Worm (Caenorhabditis elegans): Measurements from ENCODE around the gene F57E7.2.
A peak's percentile ranks its signal among the peaks of the same experiment; 100 is the strongest.
"Not testable (repeated sequence)": the region's sequence is repeated elsewhere in the genome, so short reads cannot be mapped to it uniquely, and the experiment has no call there.

Gene F57E7.2

ce11 chrV:16515140-16515539, 32.2 kb upstream of the F57E7.2 start, which contains the start of gene F36D3.5:
TSS of gene F36D3.5 (minus strand) at chrV:16515240.
- not testable (repeated sequence) for TF ChIP-seq ZK546.5, C34F6.9, unc-39 (tag; optimal IDR thresholded peaks at IDR 0.05)

DNA sequence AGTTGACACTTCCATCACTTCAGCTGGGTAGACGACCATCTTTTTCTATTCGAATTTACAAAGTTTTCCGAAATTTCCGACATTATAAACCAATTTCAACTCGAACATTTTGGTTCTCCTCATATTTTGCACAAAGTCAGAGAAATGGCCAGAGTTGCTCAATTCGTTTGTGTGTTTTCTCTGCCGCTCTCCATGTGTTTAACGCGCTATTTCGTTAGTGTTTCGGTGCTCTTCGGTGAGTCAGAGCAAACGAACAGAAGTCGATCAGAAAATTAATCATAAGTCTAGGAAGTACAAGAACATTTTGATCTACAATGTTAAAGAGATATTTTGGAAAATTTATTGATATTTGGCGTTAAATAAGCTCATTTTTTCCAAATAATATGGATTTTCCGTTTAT, 25.7 kb upstream of the F57E7.2 start, which contains the start of gene srr-3:
Gene srr-3, minus strand, starts transcription at position 101 of the 400 bp plus-strand sequence.
- TF ChIP-seq F13H6.1 (tag; optimal IDR thresholded peaks at IDR 0.05) = no peak
- TF ChIP-seq alr-1 (tag; optimal IDR thresholded peaks at IDR 0.05) = no peak
- no peak for TF ChIP-seq lin-11 (tag; optimal IDR thresholded peaks at IDR 0.05)
- no peak for TF ChIP-seq elt-1 (tag; optimal IDR thresholded peaks at IDR 0.05)
- TF ChIP-seq nhr-6 (tag; optimal IDR thresholded peaks at IDR 0.05) = no peak
- peak; percentile 25 for TF ChIP-seq fos-1 (tag; optimal IDR thresholded peaks at IDR 0.05)
- TF ChIP-seq lin-39 (tag; optimal IDR thresholded peaks at IDR 0.05) = no peak

DNA sequence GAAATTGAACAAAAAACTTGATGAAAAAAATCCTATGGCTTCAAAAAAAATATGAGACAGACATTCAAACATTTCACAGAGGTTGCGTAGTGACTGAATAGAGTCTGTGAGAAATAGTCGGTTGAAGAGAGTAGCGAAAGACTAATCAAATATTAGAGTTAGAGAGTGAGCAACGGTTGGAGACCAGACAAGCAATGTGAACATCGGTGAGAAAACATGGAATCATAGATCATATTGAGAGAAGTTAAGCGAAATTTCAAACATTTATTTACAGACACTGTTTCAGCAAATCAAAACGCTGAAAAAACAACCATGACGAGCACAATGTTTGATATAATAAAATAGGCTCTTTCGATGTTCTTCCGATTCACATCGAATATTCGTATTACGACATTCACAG, 23.7 kb upstream of the F57E7.2 start:
- no peak for TF ChIP-seq F13H6.1 (tag; optimal IDR thresholded peaks at IDR 0.05)
- peak; percentile 25 for TF ChIP-seq sma-9 (GFP tag; optimal IDR thresholded peaks at IDR 0.05)
- TF ChIP-seq sma-9 (tag; optimal IDR thresholded peaks at IDR 0.05) = no peak

DNA sequence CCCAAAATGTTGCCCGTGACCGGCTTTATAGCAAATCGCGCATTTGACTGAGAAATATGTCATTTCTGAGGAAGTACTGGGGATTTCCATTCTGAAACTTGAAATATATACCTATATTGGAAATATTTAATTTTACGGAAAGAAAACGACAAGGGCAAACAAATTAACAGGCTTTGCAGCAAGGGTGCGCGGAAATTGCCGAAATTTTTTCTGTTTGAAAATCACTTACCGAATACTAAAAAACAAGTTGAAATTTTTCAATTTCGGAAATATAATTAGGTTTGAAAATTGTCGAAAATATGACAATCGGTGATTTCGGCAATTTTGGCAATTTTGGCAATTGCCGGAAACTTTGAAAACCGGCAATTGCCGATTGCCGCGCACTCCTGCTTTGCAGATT, 22.9 kb upstream of the F57E7.2 start, which contains the start of gene nhr-54:
Gene nhr-54, minus strand, starts transcription at position 101 of the 400 bp plus-strand sequence.
- TF ChIP-seq mdl-1 (tag; optimal IDR thresholded peaks at IDR 0.05) (no peak), mab-5 (tag; optimal IDR thresholded peaks at IDR 0.05) (no peak), sem-4 (tag; optimal IDR thresholded peaks at IDR 0.05) (no peak), lsy-2 (tag; optimal IDR thresholded peaks at IDR 0.05) (no peak), ztf-4 (tag; optimal IDR thresholded peaks at IDR 0.05) (no peak), crh-2 (tag; optimal IDR thresholded peaks at IDR 0.05) (no peak), lin-39 (tag; optimal IDR thresholded peaks at IDR 0.05) (no peak), elt-1 (tag; optimal IDR thresholded peaks at IDR 0.05) (no peak), nhr-77 (tag; optimal IDR thresholded peaks at IDR 0.05) (no peak), blmp-1 (tag; optimal IDR thresholded peaks at IDR 0.05; ENCODE audit: insufficient read depth) (no peak), ZK546.5 (tag; optimal IDR thresholded peaks at IDR 0.05) (no peak), C34F6.9 (tag; optimal IDR thresholded peaks at IDR 0.05) (no peak), sma-3 (GFP tag; optimal IDR thresholded peaks at IDR 0.05) (no peak), nhr-25 (tag; optimal IDR thresholded peaks at IDR 0.05) (no peak), fos-1 (tag; optimal IDR thresholded peaks at IDR 0.05) (no peak), snpc-4 (tag; optimal IDR thresholded peaks at IDR 0.05) (no peak), gmeb-1 (tag; optimal IDR thresholded peaks at IDR 0.05) (no peak), R02D3.7 (tag; optimal IDR thresholded peaks at IDR 0.05) (no peak), ceh-82 (tag; optimal IDR thresholded peaks at IDR 0.05) (no peak)

- TF ChIP-seq nhr-23 (tag; optimal IDR thresholded peaks at IDR 0.05) (no peak), ceh-16 (tag; optimal IDR thresholded peaks at IDR 0.05) (no peak), F13H6.1 (tag; optimal IDR thresholded peaks at IDR 0.05) (no peak), ztf-4 (tag; optimal IDR thresholded peaks at IDR 0.05) (no peak), mab-5 (tag; optimal IDR thresholded peaks at IDR 0.05) (no peak), sma-9 (GFP tag; optimal IDR thresholded peaks at IDR 0.05) (no peak), sma-9 (tag; optimal IDR thresholded peaks at IDR 0.05) (no peak), nhr-25 (tag; optimal IDR thresholded peaks at IDR 0.05) (no peak), nhr-10 (tag; optimal IDR thresholded peaks at IDR 0.05) (no peak), nhr-12 (tag; optimal IDR thresholded peaks at IDR 0.05) (no peak)
Observed at ce11 chrV:16503164-16503563, 20.2 kb upstream of the F57E7.2 start, which contains the start of gene F36D3.14. TSS of gene F36D3.14 (minus strand) at chrV:16503264.

- TF ChIP-seq nhr-21 (tag; optimal IDR thresholded peaks at IDR 0.05) (no peak), sem-4 (tag; optimal IDR thresholded peaks at IDR 0.05) (peak; percentile 23), zag-1 (tag; optimal IDR thresholded peaks at IDR 0.05) (no peak), mab-5 (tag; optimal IDR thresholded peaks at IDR 0.05) (no peak), Y55F3AM.14 (GFP tag; optimal IDR thresholded peaks at IDR 0.05) (no peak), lin-13 (GFP tag; optimal IDR thresholded peaks at IDR 0.05) (peak; percentile 56), F13H6.1 (tag; optimal IDR thresholded peaks at IDR 0.05) (no peak), nhr-129 (tag; optimal IDR thresholded peaks at IDR 0.05) (peak; percentile 53), C34F6.9 (tag; optimal IDR thresholded peaks at IDR 0.05) (peak; percentile 43), nhr-23 (tag; optimal IDR thresholded peaks at IDR 0.05) (no peak), blmp-1 (tag; optimal IDR thresholded peaks at IDR 0.05; ENCODE audit: insufficient read depth) (no peak), alr-1 (tag; optimal IDR thresholded peaks at IDR 0.05) (no peak), mdl-1 (tag; optimal IDR thresholded peaks at IDR 0.05) (no peak), ama-1 (optimal IDR thresholded peaks at IDR 0.05) (no peak), lin-39 (tag; optimal IDR thresholded peaks at IDR 0.05) (no peak), lsy-2 (tag; optimal IDR thresholded peaks at IDR 0.05) (peak; percentile 29 to 73), peb-1 (tag; optimal IDR thresholded peaks at IDR 0.05) (no peak), egl-27 (tag; optimal IDR thresholded peaks at IDR 0.05) (no peak), ceh-82 (tag; optimal IDR thresholded peaks at IDR 0.05) (no peak), unc-39 (tag; optimal IDR thresholded peaks at IDR 0.05) (no peak), R02D3.7 (tag; optimal IDR thresholded peaks at IDR 0.05) (no peak), nhr-237 (tag; optimal IDR thresholded peaks at IDR 0.05) (no peak), unc-55 (GFP tag; optimal IDR thresholded peaks at IDR 0.05) (peak; percentile 65), nhr-25 (tag; optimal IDR thresholded peaks at IDR 0.05) (no peak), nhr-12 (tag; optimal IDR thresholded peaks at IDR 0.05) (no peak), nhr-10 (tag; optimal IDR thresholded peaks at IDR 0.05) (no peak), snpc-4 (tag; optimal IDR thresholded peaks at IDR 0.05) (peak; percentile 67), nhr-6 (tag; optimal IDR thresholded peaks at IDR 0.05) (no peak), sma-3 (GFP tag; optimal IDR thresholded peaks at IDR 0.05) (no peak), ceh-16 (tag; optimal IDR thresholded peaks at IDR 0.05) (no peak)
Observed at ce11 chrV:16499006-16499405, 16.1 kb upstream of the F57E7.2 start, which contains the start of gene F36D3.1. TSS of gene F36D3.1 (plus strand) at chrV:16499352.

Measured in whole organism, L2 larva.